Fruit fly (Drosophila melanogaster): ENCODE results near the gene CG15739.
A peak's percentile ranks its signal among the peaks of the same experiment; 100 is the strongest.

The CG15739 gene

DNA sequence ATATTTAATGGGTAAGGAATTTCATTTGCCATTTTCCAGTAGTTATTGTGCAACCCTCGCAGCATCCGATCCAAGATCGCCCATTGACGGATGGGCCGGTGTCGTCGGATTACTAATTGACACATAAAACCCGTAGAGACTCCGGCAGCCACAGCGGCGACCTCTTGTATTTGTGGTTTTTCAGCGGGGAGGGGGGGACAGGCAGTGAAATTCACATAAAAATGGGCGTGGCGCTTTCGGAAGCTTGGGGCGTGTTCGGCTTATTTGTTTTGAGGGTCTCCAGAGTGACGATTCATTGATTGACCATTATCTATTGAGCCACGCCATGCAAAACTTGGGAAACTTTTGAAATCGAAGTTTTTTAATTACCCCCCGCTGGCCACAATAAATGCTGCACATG, 23.9 kb upstream of the CG15739 start (continued):
- no peak for TF ChIP-seq p53 (GFP tag; optimal IDR thresholded peaks at IDR 0.05)
- no peak for TF ChIP-seq prd (optimal IDR thresholded peaks at IDR 0.05)
- no peak for TF ChIP-seq prd (GFP tag; IDR thresholded peaks at IDR 0.05)
- no peak for TF ChIP-seq Neu2 (GFP tag; optimal IDR thresholded peaks at IDR 0.05; ENCODE audit: borderline replicate concordance)
- TF ChIP-seq Pdp1 (GFP tag; optimal IDR thresholded peaks at IDR 0.05) = no peak
- TF ChIP-seq B-H1 (GFP tag; IDR thresholded peaks at IDR 0.05) = no peak
- 0 out of 3 replicates have a peak, but pooled peaks have one; percentile 7 for TF ChIP-seq row (GFP tag; IDR thresholded peaks at IDR 0.05)
- peak; percentile 70 for TF ChIP-seq Med (GFP tag)
- TF ChIP-seq al (GFP tag; IDR thresholded peaks at IDR 0.05) = peak; percentile 17; the same call in 1 of the 2 replicates
- no peak for TF ChIP-seq CG7271 (tag; optimal IDR thresholded peaks at IDR 0.05)
- TF ChIP-seq ewg (GFP tag; optimal IDR thresholded peaks at IDR 0.05) = no peak
- TF ChIP-seq Abd-B (GFP tag; optimal IDR thresholded peaks at IDR 0.05) = no peak
- TF ChIP-seq nom (GFP tag; optimal IDR thresholded peaks at IDR 0.05) = no peak
- no peak for TF ChIP-seq CG1647 (GFP tag; optimal IDR thresholded peaks at IDR 0.05)
- no peak for TF ChIP-seq Elba2 (GFP tag; optimal IDR thresholded peaks at IDR 0.05)
- TF ChIP-seq crol (GFP tag; IDR thresholded peaks at IDR 0.05) = peak; percentile 59; the same call in 1 of the 2 replicates
- TF ChIP-seq CG9817 (tag; optimal IDR thresholded peaks at IDR 0.05) = no peak
- TF ChIP-seq MBD-R2 (GFP tag; IDR thresholded peaks at IDR 0.05) = no peak
- 0 out of 2 replicates have a peak, but pooled peaks have one; percentile 7 for TF ChIP-seq CG32532 (GFP tag; IDR thresholded peaks at IDR 0.05)
- no peak for TF ChIP-seq Asciz (GFP tag; optimal IDR thresholded peaks at IDR 0.05)
- TF ChIP-seq CG13424 (tag; optimal IDR thresholded peaks at IDR 0.05) = no peak
- no peak for TF ChIP-seq D19A (tag; optimal IDR thresholded peaks at IDR 0.05)
- TF ChIP-seq disco-r (GFP tag; optimal IDR thresholded peaks at IDR 0.05) = no peak
- TF ChIP-seq peb (GFP tag; IDR thresholded peaks at IDR 0.05) = no peak
- TF ChIP-seq NC2α (GFP tag; optimal IDR thresholded peaks at IDR 0.05) = no peak
- TF ChIP-seq Oli (tag; optimal IDR thresholded peaks at IDR 0.05) = no peak
- no peak for TF ChIP-seq CG7987 (GFP tag; optimal IDR thresholded peaks at IDR 0.05)
- no peak for TF ChIP-seq Opbp (GFP tag; IDR thresholded peaks at IDR 0.05; ENCODE audit: partially characterized antibody)
- TF ChIP-seq BEAF-32 (GFP tag; optimal IDR thresholded peaks at IDR 0.05) = no peak
- no peak for TF ChIP-seq org-1 (GFP tag; optimal IDR thresholded peaks at IDR 0.05)
- no peak for TF ChIP-seq salm (tag; optimal IDR thresholded peaks at IDR 0.05)
- no peak for TF ChIP-seq sens (GFP tag)
- TF ChIP-seq CG13894 (tag; optimal IDR thresholded peaks at IDR 0.05) = no peak
- no peak for TF ChIP-seq CG6272 (GFP tag; IDR thresholded peaks at IDR 0.05)

DNA sequence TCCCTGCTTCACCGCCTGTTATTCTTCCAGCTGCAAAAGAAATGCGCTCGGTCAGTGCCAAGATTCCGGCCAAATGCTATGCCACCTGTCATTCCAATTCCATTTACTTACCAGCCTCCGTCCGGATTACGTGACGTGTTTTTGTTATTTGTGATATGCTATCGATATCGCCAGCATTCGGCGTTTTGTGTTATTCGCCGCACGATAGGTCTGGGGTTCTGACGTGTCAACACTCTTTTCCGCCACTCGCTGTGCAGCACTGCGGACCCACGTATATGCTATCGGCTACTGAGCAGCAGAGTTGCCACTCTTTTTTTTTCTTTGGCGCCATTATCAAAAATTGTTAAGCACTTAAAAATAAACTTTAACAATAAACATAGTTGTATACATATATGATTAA, 20.8 kb upstream of the CG15739 start, which contains the start of gene p24-1:
Gene p24-1 (minus strand): TSS at position 221 of the 400 bp plus-strand sequence.
- TF ChIP-seq ap (GFP tag; IDR thresholded peaks at IDR 0.05) = no peak
- peak; percentile 37 for TF ChIP-seq MTF-1 (GFP tag; optimal IDR thresholded peaks at IDR 0.05; ENCODE audit: borderline replicate concordance)
- TF ChIP-seq Adf1 (GFP tag; IDR thresholded peaks at IDR 0.05) = no peak
- no peak for TF ChIP-seq kah (GFP tag; optimal IDR thresholded peaks at IDR 0.05)
- no peak for TF ChIP-seq CG6683 (GFP tag; optimal IDR thresholded peaks at IDR 0.05)
- peak; percentile 20; the same call in 1 of the 2 replicates for TF ChIP-seq E2f1 (GFP tag; IDR thresholded peaks at IDR 0.05)
- TF ChIP-seq CG10543 (GFP tag; optimal IDR thresholded peaks at IDR 0.05) = peak; percentile 60
- TF ChIP-seq maf-S (GFP tag; optimal IDR thresholded peaks at IDR 0.05) = peak; percentile 35
- peak; percentile 56 for TF ChIP-seq Nf-YC (tag; optimal IDR thresholded peaks at IDR 0.05)
- TF ChIP-seq CG17361 (GFP tag; IDR thresholded peaks at IDR 0.05) = 0 out of 3 replicates have a peak, but pooled peaks have one; percentile 13
- TF ChIP-seq Antp (GFP tag; optimal IDR thresholded peaks at IDR 0.05) = peak; percentile 39
- peak; percentile 54 for TF ChIP-seq HmgD (GFP tag; optimal IDR thresholded peaks at IDR 0.05)
- TF ChIP-seq CG17186 (GFP tag; optimal IDR thresholded peaks at IDR 0.05) = peak; percentile 74
- TF ChIP-seq prd (optimal IDR thresholded peaks at IDR 0.05) = no peak
- peak; percentile 5; the same call in 1 of the 3 replicates for TF ChIP-seq prd (GFP tag; IDR thresholded peaks at IDR 0.05)
- TF ChIP-seq bbx (GFP tag; IDR thresholded peaks at IDR 0.05; ENCODE audit: partially characterized antibody) = peak; percentile 93
- peak; percentile 60; the same call in 1 of the 3 replicates for TF ChIP-seq zen2 (GFP tag; IDR thresholded peaks at IDR 0.05; ENCODE audit: partially characterized antibody)
- TF ChIP-seq MESR4 (GFP tag; optimal IDR thresholded peaks at IDR 0.05) = peak; percentile 86
- peak; percentile 68 for TF ChIP-seq CG14710 (tag; optimal IDR thresholded peaks at IDR 0.05)
- TF ChIP-seq CG15696 (tag; optimal IDR thresholded peaks at IDR 0.05) = peak; percentile 7

Measured in whole organism, embryonic.